Fruit fly (Drosophila melanogaster): ENCODE results near the gene Grasp65.

DNA sequence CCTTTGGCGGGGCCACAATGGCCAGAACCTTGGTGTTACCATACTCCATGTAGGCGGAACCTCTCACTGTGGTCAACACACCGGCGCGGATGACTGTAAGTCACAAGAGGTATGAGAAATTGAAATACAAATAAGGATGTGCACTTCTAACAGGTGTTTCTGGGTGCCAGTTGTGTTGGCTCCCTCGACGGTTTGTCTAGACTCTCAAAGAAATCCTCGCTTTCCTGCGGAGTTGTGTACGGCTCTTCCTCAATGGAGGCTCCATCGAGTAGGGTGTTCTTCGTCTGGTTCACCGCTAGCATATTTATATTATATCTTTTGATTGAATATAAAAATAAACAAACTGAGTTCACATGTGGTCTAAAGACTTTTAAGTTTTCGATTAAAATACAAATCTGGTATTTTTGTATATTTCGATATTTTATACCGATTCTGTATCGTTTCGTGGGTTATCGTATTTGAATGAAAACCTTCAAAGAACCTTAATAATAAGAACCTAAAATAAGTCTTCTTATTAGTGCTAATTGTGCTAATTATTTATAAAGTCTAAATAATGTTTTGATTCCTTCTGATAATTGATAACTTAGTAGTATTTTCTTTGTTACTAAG is 11.3 kb upstream of the Grasp65 start, which contains the start of gene Mtr3:
- TF ChIP-seq woc (GFP tag; optimal IDR thresholded peaks at IDR 0.05) (no peak), lola (GFP tag; optimal IDR thresholded peaks at IDR 0.05) (no peak), psq (GFP tag; optimal IDR thresholded peaks at IDR 0.05) (no peak), Abd-B (GFP tag; optimal IDR thresholded peaks at IDR 0.05) (no peak), HLH106 (tag; optimal IDR thresholded peaks at IDR 0.05) (no peak), h (GFP tag; optimal IDR thresholded peaks at IDR 0.05) (no peak), Mio (GFP tag; optimal IDR thresholded peaks at IDR 0.05) (no peak), fru (GFP tag; optimal IDR thresholded peaks at IDR 0.05) (no peak), Sp1 (GFP tag; optimal IDR thresholded peaks at IDR 0.05) (no peak), tai (GFP tag; optimal IDR thresholded peaks at IDR 0.05) (no peak), usp (GFP tag; optimal IDR thresholded peaks at IDR 0.05) (no peak), Dfd (GFP tag; optimal IDR thresholded peaks at IDR 0.05) (no peak)

Measured in whole organism, wandering third instar larva.